Worm (Caenorhabditis elegans) whole organism, young adult: ENCODE measurements around the gene npr-28.
A peak's percentile ranks its signal among the peaks of the same experiment; 100 is the strongest.

ENCODE experiments used
- ama-1 ChIP-seq, 3 experiments: fragments of 150-350 bp in 1 of 3; sonication (generic microtip) in 2 of 3; optimal IDR thresholded peaks; 2 replicates each; lab custom pipeline; 2014 to 2018; ENCODE audit warnings: missing biosample characterization in 2 of 3, missing genetic modification characterization in 2 of 3, missing genetic modification reagents in 2 of 3
- dpl-1 ChIP-seq: fragments of 150-350 bp; optimal IDR thresholded peaks from 2 replicates; lab custom pipeline; 2014; ENCODE audit warnings: missing biosample characterization, missing genetic modification reagents, missing genetic modification characterization
- madf-6 ChIP-seq: fragments of 200-800 bp; sonication (Bioruptor generic); IDR thresholded peaks from 2 replicates; pipeline ENCODE4 v1.3.6; 2022; ENCODE audit warnings: missing genetic modification reagents, missing genetic modification characterization, missing compliant biosample characterization
- nfyb-1 ChIP-seq: fragments of 200-800 bp; sonication (Bioruptor generic); IDR thresholded peaks from 2 replicates; pipeline ENCODE4 v1.3.6; 2022; ENCODE audit warnings: missing genetic modification reagents, missing genetic modification characterization, missing compliant biosample characterization
- snpc-4 ChIP-seq, 5 experiments: fragments of 150-350 bp in 1 of 5; sonication (generic microtip) in 4 of 5; optimal IDR thresholded peaks; 2 replicates each; lab custom pipeline; 2014 to 2018; ENCODE audit warnings: missing genetic modification characterization in 5 of 5, missing biosample characterization in 3 of 5, antibody characterized with exemption in 2 of 5, mild to moderate bottlenecking in 2 of 5, missing compliant biosample characterization in 2 of 5, missing genotype in 2 of 5, moderate library complexity in 2 of 5, missing genetic modification reagents in 1 of 5

DNA sequence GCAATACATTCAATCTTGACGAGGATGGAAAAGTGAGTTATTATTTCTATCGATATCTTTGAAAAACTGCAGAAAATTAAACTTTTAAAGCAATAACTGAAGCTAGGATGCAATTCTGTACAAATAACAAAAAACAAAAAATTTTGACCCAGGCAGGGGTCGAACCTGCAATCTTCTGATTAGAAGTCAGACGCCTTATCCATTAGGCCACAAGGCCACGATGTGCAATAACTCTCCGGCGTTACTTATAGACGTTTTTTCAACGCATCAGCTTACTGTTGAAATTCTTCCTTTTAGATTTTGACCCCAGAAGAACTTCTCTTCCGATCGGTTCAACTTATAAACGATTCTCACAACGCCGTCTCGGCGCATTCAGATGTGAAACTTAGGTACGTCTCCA is 30.8 kb upstream of the npr-28 start:
- TF ChIP-seq snpc-4 (GFP tag; optimal IDR thresholded peaks at IDR 0.05; lab: Kevin White, UChicago): peak; percentile 65
- peak in 2 of 4 experiments; percentile 44 to 61 for TF ChIP-seq snpc-4 (tag; optimal IDR thresholded peaks at IDR 0.05; lab: Kevin White, UChicago)
- TF ChIP-seq madf-6 (GFP tag; lab: Robert Waterston, UW): peak; percentile 49; the same call in 1 of the 2 replicates
- no peak for TF ChIP-seq dpl-1
- TF ChIP-seq ama-1 (optimal IDR thresholded peaks at IDR 0.05; lab: Kevin White, UChicago): no peak
- peak in 1 of 2 experiments; percentile 59 for TF ChIP-seq ama-1 (GFP tag; optimal IDR thresholded peaks at IDR 0.05; lab: Kevin White, UChicago)
- TF ChIP-seq nfyb-1 (GFP tag; lab: Robert Waterston, UW): 0 out of 2 replicates have a peak, but pooled peaks have one; percentile 43
